Fruit fly (Drosophila melanogaster): Measurements from ENCODE around the gene mtgo.

mtgo gene

DNA sequence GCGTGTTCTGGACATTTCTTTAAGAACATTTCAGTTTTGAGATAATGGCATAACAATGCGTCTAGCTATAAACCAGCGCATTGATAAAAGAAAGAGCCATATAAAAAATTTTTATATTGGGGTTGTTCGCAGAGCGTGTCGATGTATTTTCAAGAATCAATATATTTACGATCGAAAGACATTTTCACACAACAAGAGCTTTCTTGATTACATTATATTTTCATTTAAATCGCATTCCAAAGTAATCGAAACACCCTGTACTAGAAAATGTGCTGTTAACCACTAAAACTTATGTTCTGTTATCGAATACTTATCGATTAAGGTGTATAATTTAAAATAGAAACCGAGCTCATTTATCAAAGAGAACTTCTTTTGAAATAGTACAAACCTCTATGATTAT, 158.9 kb downstream of the mtgo start (continued):
- TF ChIP-seq Hand (GFP tag; optimal IDR thresholded peaks at IDR 0.05): no peak
- no peak for TF ChIP-seq mirr (GFP tag; optimal IDR thresholded peaks at IDR 0.05)
- no peak for TF ChIP-seq CG17912 (GFP tag; optimal IDR thresholded peaks at IDR 0.05)
- no peak for TF ChIP-seq Deaf1 (tag; optimal IDR thresholded peaks at IDR 0.05)
- TF ChIP-seq CG9876 (GFP tag; optimal IDR thresholded peaks at IDR 0.05): no peak
- peak; percentile 20; the same call in 1 of the 2 replicates for TF ChIP-seq MBD-R2 (GFP tag; IDR thresholded peaks at IDR 0.05)
- TF ChIP-seq row (GFP tag; IDR thresholded peaks at IDR 0.05): peak; percentile 60
- TF ChIP-seq Dll (GFP tag; IDR thresholded peaks at IDR 0.05; ENCODE audit: partially characterized antibody): no peak
- TF ChIP-seq eyg (GFP tag; optimal IDR thresholded peaks at IDR 0.05): no peak
- TF ChIP-seq Dref (GFP tag; IDR thresholded peaks at IDR 0.05): peak; percentile 59
- no peak for TF ChIP-seq MESR4 (GFP tag; optimal IDR thresholded peaks at IDR 0.05)
- TF ChIP-seq CG16779 (GFP tag; IDR thresholded peaks at IDR 0.05): no peak
- TF ChIP-seq Usf (GFP tag; optimal IDR thresholded peaks at IDR 0.05): no peak
- TF ChIP-seq chif (GFP tag; optimal IDR thresholded peaks at IDR 0.05): peak in 1 of 2 experiments; percentile 39
- TF ChIP-seq exex (tag; optimal IDR thresholded peaks at IDR 0.05): no peak
- TF ChIP-seq CG9932 (GFP tag; IDR thresholded peaks at IDR 0.05): no peak; the same call in 1 of the 2 replicates
- peak; percentile 44; the same call in 1 of the 2 replicates for TF ChIP-seq Atf6 (GFP tag; IDR thresholded peaks at IDR 0.05)
- TF ChIP-seq Myb (GFP tag; optimal IDR thresholded peaks at IDR 0.05): peak; percentile 21
- TF ChIP-seq CG14667 (GFP tag; IDR thresholded peaks at IDR 0.05): no peak
- TF ChIP-seq CG8089 (GFP tag; optimal IDR thresholded peaks at IDR 0.05): peak; percentile 13
- no peak for TF ChIP-seq zf30C (GFP tag; optimal IDR thresholded peaks at IDR 0.05)
- TF ChIP-seq grn (GFP tag; optimal IDR thresholded peaks at IDR 0.05): no peak
- peak; percentile 40 for TF ChIP-seq Dip3 (GFP tag; optimal IDR thresholded peaks at IDR 0.05)
- TF ChIP-seq pfk (GFP tag; optimal IDR thresholded peaks at IDR 0.05): no peak
- TF ChIP-seq croc (GFP tag; conservative IDR thresholded peaks at IDR 0.05): no peak
- no peak for TF ChIP-seq btn (GFP tag; optimal IDR thresholded peaks at IDR 0.05)
- TF ChIP-seq sima (GFP tag; optimal IDR thresholded peaks at IDR 0.05): no peak
- TF ChIP-seq bowl (GFP tag; IDR thresholded peaks at IDR 0.05): no peak
- peak; percentile 37 for TF ChIP-seq nmo (GFP tag; optimal IDR thresholded peaks at IDR 0.05)
- no peak for TF ChIP-seq Dfd (GFP tag; optimal IDR thresholded peaks at IDR 0.05)
- TF ChIP-seq sr (GFP tag; IDR thresholded peaks at IDR 0.05): no peak
- no peak for TF ChIP-seq Hmx (GFP tag; optimal IDR thresholded peaks at IDR 0.05)
- TF ChIP-seq CG3995 (GFP tag; optimal IDR thresholded peaks at IDR 0.05): no peak
- TF ChIP-seq lmd (GFP tag; IDR thresholded peaks at IDR 0.05): no peak; the same call in 1 of the 2 replicates
- TF ChIP-seq tup (GFP tag; optimal IDR thresholded peaks at IDR 0.05): no peak
- TF ChIP-seq CG1233 (GFP tag; optimal IDR thresholded peaks at IDR 0.05): no peak
- TF ChIP-seq Chrac-16 (GFP tag; optimal IDR thresholded peaks at IDR 0.05): peak; percentile 37
- TF ChIP-seq nerfin-1 (tag; optimal IDR thresholded peaks at IDR 0.05): no peak
- TF ChIP-seq CG7786 (GFP tag; optimal IDR thresholded peaks at IDR 0.05): peak; percentile 24
- TF ChIP-seq YL-1 (GFP tag; optimal IDR thresholded peaks at IDR 0.05): no peak
- TF ChIP-seq Trl (optimal IDR thresholded peaks at IDR 0.05): no peak
- TF ChIP-seq Trl (GFP tag; optimal IDR thresholded peaks at IDR 0.05): no peak
- peak; percentile 29 for TF ChIP-seq HmgZ (tag; optimal IDR thresholded peaks at IDR 0.05)
- TF ChIP-seq CG8478 (optimal IDR thresholded peaks at IDR 0.05): no peak
- TF ChIP-seq pita (GFP tag; optimal IDR thresholded peaks at IDR 0.05): no peak
- TF ChIP-seq CG31365 (tag; optimal IDR thresholded peaks at IDR 0.05): no peak
- TF ChIP-seq CG13296 (GFP tag; optimal IDR thresholded peaks at IDR 0.05): no peak
- no peak; the same call in 1 of the 2 replicates for TF ChIP-seq sisA (GFP tag; IDR thresholded peaks at IDR 0.05)
- no peak for TF ChIP-seq corto (GFP tag; optimal IDR thresholded peaks at IDR 0.05)
- no peak for TF ChIP-seq ken (GFP tag; IDR thresholded peaks at IDR 0.05)
- no peak for TF ChIP-seq Abd-B (GFP tag; optimal IDR thresholded peaks at IDR 0.05)
- no peak for TF ChIP-seq CG6254 (GFP tag; optimal IDR thresholded peaks at IDR 0.05)
- TF ChIP-seq CG14710 (tag; optimal IDR thresholded peaks at IDR 0.05): no peak

Measured in whole organism, embryonic.